Worm (Caenorhabditis elegans) whole organism, L3 larva: ENCODE results near the gene mig-39.

ENCODE experiments used
- aly-2 ChIP-seq: fragments of 150-350 bp; optimal IDR thresholded peaks from 2 replicates; lab custom pipeline; 2014; ENCODE audit warnings: missing biosample characterization, missing genetic modification characterization
- elt-1 ChIP-seq: fragments of 150-350 bp; optimal IDR thresholded peaks from 2 replicates; lab custom pipeline; 2014; ENCODE audit warnings: missing biosample characterization, missing genetic modification characterization
- fkh-10 ChIP-seq: sonication (generic microtip); optimal IDR thresholded peaks from 2 replicates; lab custom pipeline; 2017; ENCODE audit warnings: missing biosample characterization, missing genetic modification reagents, missing genetic modification characterization
- lsy-12 ChIP-seq: sonication (generic microtip); optimal IDR thresholded peaks from 2 replicates; lab custom pipeline; 2016; ENCODE audit warnings: mild to moderate bottlenecking, missing genetic modification characterization, missing compliant biosample characterization
- mdl-1 ChIP-seq: fragments of 150-350 bp; optimal IDR thresholded peaks from 2 replicates; lab custom pipeline; 2014; ENCODE audit warnings: missing biosample characterization, missing genetic modification characterization
- nhr-11 ChIP-seq: fragments of 150-350 bp; optimal IDR thresholded peaks from 2 replicates; lab custom pipeline; 2014; ENCODE audit warnings: missing biosample characterization, missing genetic modification characterization
- nhr-28 ChIP-seq: fragments of 150-350 bp; optimal IDR thresholded peaks from 2 replicates; lab custom pipeline; 2014; ENCODE audit warnings: missing biosample characterization, missing genetic modification characterization
- pha-4 ChIP-seq: fragments of 150-350 bp; optimal IDR thresholded peaks from 2 replicates; lab custom pipeline; 2014; ENCODE audit warnings: missing biosample characterization, missing genetic modification reagents, missing genetic modification characterization
- pqm-1 ChIP-seq: fragments of 150-350 bp; optimal IDR thresholded peaks from 2 replicates; lab custom pipeline; 2017; ENCODE audit warnings: missing biosample characterization, missing genetic modification characterization, inconsistent platforms
- ztf-4 ChIP-seq: fragments of 150-350 bp; optimal IDR thresholded peaks from 2 replicates; lab custom pipeline; 2014; ENCODE audit warnings: missing biosample characterization, missing genetic modification characterization

ce11 chrIII:8480355-8480754, 13.5 kb downstream of the mig-39 start, which contains the start of gene F42H10.6:
- no peak for TF ChIP-seq nhr-11 (tag; lab: Kevin White, UChicago)
- TF ChIP-seq ztf-4 (tag; lab: Kevin White, UChicago) = no peak
- no peak for TF ChIP-seq pqm-1 (tag; lab: Kevin White, UChicago)
- TF ChIP-seq mdl-1 = no peak
- TF ChIP-seq elt-1 (tag; lab: Kevin White, UChicago) = no peak
- TF ChIP-seq nhr-28 = no peak
- no peak for TF ChIP-seq fkh-10 (GFP tag; lab: Kevin White, UChicago)
- TF ChIP-seq pha-4 = no peak
- TF ChIP-seq aly-2 = no peak
- no peak for TF ChIP-seq lsy-12 (tag; lab: Kevin White, UChicago)
